Fruit fly (Drosophila melanogaster): ENCODE results near the gene CHMP2B.

The CHMP2B gene

dm6 chr3L:5180179-5180578, 40.8 kb downstream of the CHMP2B start:
- no peak for TF ChIP-seq CG14710 (tag; optimal IDR thresholded peaks at IDR 0.05)
- peak; percentile 57; the same call in 1 of the 2 replicates for TF ChIP-seq CG10321 (GFP tag; IDR thresholded peaks at IDR 0.05)
- TF ChIP-seq scrt (GFP tag; optimal IDR thresholded peaks at IDR 0.05), result no peak
- no peak for TF ChIP-seq CG10267 (tag; optimal IDR thresholded peaks at IDR 0.05)
- TF ChIP-seq Rfx (GFP tag; IDR thresholded peaks at IDR 0.05), result peak; percentile 28; the same call in 1 of the 2 replicates
- no peak for TF ChIP-seq Oaz (GFP tag; IDR thresholded peaks at IDR 0.05)
- TF ChIP-seq lmd (GFP tag; IDR thresholded peaks at IDR 0.05), result no peak
- TF ChIP-seq CG31441 (GFP tag; IDR thresholded peaks at IDR 0.05), result no peak
- no peak for TF ChIP-seq disco-r (GFP tag; optimal IDR thresholded peaks at IDR 0.05)
- TF ChIP-seq Max (GFP tag; optimal IDR thresholded peaks at IDR 0.05), result no peak
- no peak for TF ChIP-seq nerfin-1 (tag; optimal IDR thresholded peaks at IDR 0.05)
- TF ChIP-seq Atf6 (GFP tag; IDR thresholded peaks at IDR 0.05), result no peak
- TF ChIP-seq ci (GFP tag; IDR thresholded peaks at IDR 0.05), result 0 out of 3 replicates have a peak, but pooled peaks have one; percentile 42
- TF ChIP-seq CG15073 (GFP tag; optimal IDR thresholded peaks at IDR 0.05), result no peak
- TF ChIP-seq lab (GFP tag; optimal IDR thresholded peaks at IDR 0.05), result peak; percentile 22
- TF ChIP-seq gcm (GFP tag; optimal IDR thresholded peaks at IDR 0.05), result no peak
- no peak for TF ChIP-seq HmgZ (tag; optimal IDR thresholded peaks at IDR 0.05)
- TF ChIP-seq Mrtf (GFP tag; IDR thresholded peaks at IDR 0.05), result 0 out of 3 replicates have a peak, but pooled peaks have one; percentile 5
- TF ChIP-seq bbx (GFP tag; IDR thresholded peaks at IDR 0.05; ENCODE audit: partially characterized antibody), result 0 out of 2 replicates have a peak, but pooled peaks have one; percentile 32
- TF ChIP-seq tio (GFP tag; optimal IDR thresholded peaks at IDR 0.05), result no peak
- TF ChIP-seq insv (GFP tag; optimal IDR thresholded peaks at IDR 0.05), result no peak
- no peak for TF ChIP-seq az2 (GFP tag; optimal IDR thresholded peaks at IDR 0.05)
- peak; percentile 2 for TF ChIP-seq ATbp (GFP tag; optimal IDR thresholded peaks at IDR 0.05)
- no peak for TF ChIP-seq CG15696 (tag; optimal IDR thresholded peaks at IDR 0.05)
- no peak for TF ChIP-seq Dref (GFP tag; IDR thresholded peaks at IDR 0.05)
- no peak for TF ChIP-seq cad (GFP tag; optimal IDR thresholded peaks at IDR 0.05)
- no peak for TF ChIP-seq CG31388 (GFP tag; optimal IDR thresholded peaks at IDR 0.05)
- no peak for TF ChIP-seq inv (GFP tag; IDR thresholded peaks at IDR 0.05; ENCODE audit: partially characterized antibody)
- no peak for TF ChIP-seq CG10147 (GFP tag; optimal IDR thresholded peaks at IDR 0.05)
- TF ChIP-seq repo (GFP tag; optimal IDR thresholded peaks at IDR 0.05), result no peak
- TF ChIP-seq pzg (GFP tag; optimal IDR thresholded peaks at IDR 0.05), result no peak
- TF ChIP-seq CG7928 (GFP tag; optimal IDR thresholded peaks at IDR 0.05), result no peak
- TF ChIP-seq ap (GFP tag; IDR thresholded peaks at IDR 0.05), result 0 out of 2 replicates have a peak, but pooled peaks have one; percentile 25
- TF ChIP-seq CG4730 (GFP tag; IDR thresholded peaks at IDR 0.05), result no peak
- TF ChIP-seq sqz (GFP tag; optimal IDR thresholded peaks at IDR 0.05), result peak; percentile 31
- TF ChIP-seq ro (GFP tag; IDR thresholded peaks at IDR 0.05), result no peak
- no peak for TF ChIP-seq CG12659 (GFP tag; optimal IDR thresholded peaks at IDR 0.05)
- TF ChIP-seq CG14441 (GFP tag; IDR thresholded peaks at IDR 0.05), result peak; percentile 28; the same call in 1 of the 2 replicates
- no peak for TF ChIP-seq CG10565 (GFP tag; optimal IDR thresholded peaks at IDR 0.05)
- TF ChIP-seq Jarid2 (GFP tag; optimal IDR thresholded peaks at IDR 0.05), result no peak
- peak; percentile 35 for TF ChIP-seq CG7987 (GFP tag; optimal IDR thresholded peaks at IDR 0.05)
- no peak for TF ChIP-seq Dek (tag; optimal IDR thresholded peaks at IDR 0.05)
- TF ChIP-seq H15 (GFP tag; IDR thresholded peaks at IDR 0.05), result no peak
- peak; percentile 60 for TF ChIP-seq Med (GFP tag)
- no peak for TF ChIP-seq Lim3 (GFP tag; IDR thresholded peaks at IDR 0.05)
- TF ChIP-seq Deaf1 (tag; optimal IDR thresholded peaks at IDR 0.05), result no peak
- no peak for TF ChIP-seq yki (optimal IDR thresholded peaks at IDR 0.05)
- no peak for TF ChIP-seq seq (GFP tag; IDR thresholded peaks at IDR 0.05)
- no peak for TF ChIP-seq jing (GFP tag; optimal IDR thresholded peaks at IDR 0.05)
- no peak for TF ChIP-seq CG7839 (tag; optimal IDR thresholded peaks at IDR 0.05)
- TF ChIP-seq CG18599 (GFP tag; optimal IDR thresholded peaks at IDR 0.05), result peak; percentile 34

All from whole organism, embryonic.